Worm (Caenorhabditis elegans): Measurements from ENCODE around the gene F22H10.3.

The F22H10.3 gene

ce11 chrX:16726879-16727278 lies 49.4 kb upstream of the F22H10.3 start (continued):
- no peak for TF ChIP-seq skn-1 (tag; optimal IDR thresholded peaks at IDR 0.05)
- no peak for TF ChIP-seq lim-7 (GFP tag; IDR thresholded peaks at IDR 0.05)
- TF ChIP-seq pha-4 (GFP tag; IDR thresholded peaks at IDR 0.05): peak; percentile 63
- peak; percentile 36 for TF ChIP-seq pha-4 (tag; optimal IDR thresholded peaks at IDR 0.05)
- TF ChIP-seq hif-1 (tag; optimal IDR thresholded peaks at IDR 0.05): peak; percentile 42 to 89
- no peak for TF ChIP-seq zip-11 (GFP tag; IDR thresholded peaks at IDR 0.05)
- TF ChIP-seq mdl-1 (tag; optimal IDR thresholded peaks at IDR 0.05): peak; percentile 95 to 96
- TF ChIP-seq lin-38 (GFP tag; IDR thresholded peaks at IDR 0.05): peak; percentile 59
- TF ChIP-seq daf-12 (tag; optimal IDR thresholded peaks at IDR 0.05): no peak
- TF ChIP-seq spr-3 (GFP tag; optimal IDR thresholded peaks at IDR 0.05): peak; percentile 29
- peak; percentile 73; the same call in 1 of the 2 replicates for TF ChIP-seq vab-7 (GFP tag; IDR thresholded peaks at IDR 0.05)
- peak; percentile 93 for TF ChIP-seq ctbp-1 (GFP tag; IDR thresholded peaks at IDR 0.05)
- peak; percentile 57; the same call in 1 of the 2 replicates for TF ChIP-seq dmd-9 (GFP tag; IDR thresholded peaks at IDR 0.05)
- TF ChIP-seq snpc-1.2 (GFP tag; IDR thresholded peaks at IDR 0.05): peak; percentile 67
- TF ChIP-seq nhr-25 (tag; optimal IDR thresholded peaks at IDR 0.05; ENCODE audit: borderline replicate concordance, insufficient read depth): peak; percentile 84
- TF ChIP-seq zag-1 (tag; optimal IDR thresholded peaks at IDR 0.05): peak; percentile 31
- no peak for TF ChIP-seq Y5F2A.4 (GFP tag; optimal IDR thresholded peaks at IDR 0.05)
- TF ChIP-seq hmg-1.1 (GFP tag; IDR thresholded peaks at IDR 0.05): peak; percentile 98
- TF ChIP-seq lir-3 (tag; optimal IDR thresholded peaks at IDR 0.05): no peak
- TF ChIP-seq ztf-11 (tag; optimal IDR thresholded peaks at IDR 0.05): no peak
- no peak for TF ChIP-seq lin-39 (tag; optimal IDR thresholded peaks at IDR 0.05)
- TF ChIP-seq T20F7.1 (GFP tag; optimal IDR thresholded peaks at IDR 0.05): peak; percentile 77
- peak; percentile 84 for TF ChIP-seq fkh-10 (GFP tag; optimal IDR thresholded peaks at IDR 0.05)
- TF ChIP-seq nhr-6 (tag; optimal IDR thresholded peaks at IDR 0.05): peak; percentile 89
- no peak for TF ChIP-seq daf-8 (GFP tag; IDR thresholded peaks at IDR 0.05)
- no peak for TF ChIP-seq lin-29 (GFP tag; IDR thresholded peaks at IDR 0.05)
- peak; percentile 64 for TF ChIP-seq mdt-29 (GFP tag; IDR thresholded peaks at IDR 0.05)
- TF ChIP-seq F26F4.8 (GFP tag; conservative IDR thresholded peaks at IDR 0.05): no peak
- TF ChIP-seq egl-27 (tag; optimal IDR thresholded peaks at IDR 0.05): no peak
- peak; percentile 84 for TF ChIP-seq set-16 (GFP tag; IDR thresholded peaks at IDR 0.05)
- no peak for TF ChIP-seq F44E2.7 (GFP tag; IDR thresholded peaks at IDR 0.05)
- peak; percentile 5 for TF ChIP-seq ama-1 (optimal IDR thresholded peaks at IDR 0.05)
- peak; percentile 98 for TF ChIP-seq dmd-6 (GFP tag; IDR thresholded peaks at IDR 0.05)
- no peak; the same call in 1 of the 2 replicates for TF ChIP-seq egl-43 (GFP tag; IDR thresholded peaks at IDR 0.05)
- no peak for TF ChIP-seq lin-15B (tag; optimal IDR thresholded peaks at IDR 0.05)
- no peak for TF ChIP-seq fos-1 (tag; optimal IDR thresholded peaks at IDR 0.05)
- TF ChIP-seq ceh-62 (tag; optimal IDR thresholded peaks at IDR 0.05): no peak
- TF ChIP-seq mxl-3 (GFP tag; optimal IDR thresholded peaks at IDR 0.05): peak; percentile 95
- TF ChIP-seq lin-13 (GFP tag; optimal IDR thresholded peaks at IDR 0.05): peak; percentile 63
- TF ChIP-seq dpl-1 (GFP tag; optimal IDR thresholded peaks at IDR 0.05): peak; percentile 55
- peak; percentile 85 for TF ChIP-seq spr-1 (tag; optimal IDR thresholded peaks at IDR 0.05)
- peak; percentile 86 for TF ChIP-seq lin-1 (GFP tag; IDR thresholded peaks at IDR 0.05)
- TF ChIP-seq nhr-28 (tag; optimal IDR thresholded peaks at IDR 0.05): peak; percentile 91
- TF ChIP-seq ceh-32 (tag; optimal IDR thresholded peaks at IDR 0.05; ENCODE audit: poor library complexity): peak; percentile 32
- TF ChIP-seq Y48G9A.11 (GFP tag; IDR thresholded peaks at IDR 0.05): 0 out of 2 replicates have a peak, but pooled peaks have one; percentile 9
- TF ChIP-seq aly-2 (tag; optimal IDR thresholded peaks at IDR 0.05): no peak
- TF ChIP-seq hlh-30 (tag; optimal IDR thresholded peaks at IDR 0.05; ENCODE audit: insufficient read depth): peak; percentile 95
- TF ChIP-seq nhr-42 (GFP tag; IDR thresholded peaks at IDR 0.05): peak; percentile 45; the same call in 1 of the 2 replicates
- TF ChIP-seq nhr-10 (tag; optimal IDR thresholded peaks at IDR 0.05): peak; percentile 76
- peak; percentile 92 for TF ChIP-seq tra-1 (GFP tag; IDR thresholded peaks at IDR 0.05)
- TF ChIP-seq attf-4 (tag; optimal IDR thresholded peaks at IDR 0.05): peak; percentile 9
- TF ChIP-seq snpc-4 (tag; optimal IDR thresholded peaks at IDR 0.05): no peak
